Fruit fly (Drosophila melanogaster) whole organism, embryonic: ENCODE results near the gene ND-PDSW.

Source experiments
- Antp ChIP-seq: fragments of 200-800 bp; sonication (Bioruptor generic); optimal IDR thresholded peaks from 3 replicates; lab custom pipeline; 2016; ENCODE audit warnings: missing biosample characterization, missing genetic modification characterization
- B-H2 ChIP-seq: fragments of 200-800 bp; sonication (Bioruptor generic); optimal IDR thresholded peaks from 2 replicates; lab custom pipeline; 2018; ENCODE audit warnings: missing biosample characterization, mild to moderate bottlenecking, missing genetic modification characterization
- CG12104 ChIP-seq: fragments of 200-800 bp; sonication (Bioruptor generic); optimal IDR thresholded peaks from 3 replicates; lab custom pipeline; 2016; ENCODE audit warnings: missing biosample characterization, missing genetic modification characterization
- CG12155 ChIP-seq: fragments of 200-800 bp; sonication (Bioruptor generic); optimal IDR thresholded peaks from 3 replicates; lab custom pipeline; 2016; ENCODE audit warnings: missing biosample characterization, missing genetic modification characterization
- CG12299 ChIP-seq: fragments of 200-800 bp; sonication (Bioruptor generic); optimal IDR thresholded peaks from 2 replicates; lab custom pipeline; 2018; ENCODE audit warnings: missing biosample characterization, mild to moderate bottlenecking, missing genetic modification characterization
- CG13123 ChIP-seq: fragments of 200-800 bp; sonication (Bioruptor generic); optimal IDR thresholded peaks from 2 replicates; lab custom pipeline; 2016; ENCODE audit warnings: missing biosample characterization, missing genetic modification characterization
- CG13296 ChIP-seq: fragments of 200-800 bp; sonication (Bioruptor generic); optimal IDR thresholded peaks from 3 replicates; lab custom pipeline; 2018; ENCODE audit warnings: missing biosample characterization, mild to moderate bottlenecking, missing genetic modification characterization
- CG15514 ChIP-seq: fragments of 200-800 bp; sonication (Bioruptor generic); optimal IDR thresholded peaks from 3 replicates; lab custom pipeline; 2017; ENCODE audit warnings: missing biosample characterization, missing genetic modification characterization, mild to moderate bottlenecking, moderate library complexity, missing genetic modification reagents
- CG16813 ChIP-seq: fragments of 200-800 bp; sonication (Bioruptor generic); IDR thresholded peaks from 3 replicates; pipeline ENCODE4 v1.3.6; 2022; ENCODE audit warnings: missing biosample characterization, missing genetic modification characterization; ENCODE audit not compliant: partially characterized antibody
- CG18619 ChIP-seq: fragments of 200-800 bp; sonication (Bioruptor generic); optimal IDR thresholded peaks from 3 replicates; lab custom pipeline; 2017; ENCODE audit warnings: missing biosample characterization, mild to moderate bottlenecking, missing genetic modification characterization
- CG18764 ChIP-seq: fragments of 200-800 bp; sonication (Bioruptor generic); optimal IDR thresholded peaks from 3 replicates; lab custom pipeline; 2016; ENCODE audit warnings: missing biosample characterization, missing genetic modification characterization
- CG2116 ChIP-seq: fragments of 200-800 bp; sonication (Bioruptor generic); optimal IDR thresholded peaks from 3 replicates; lab custom pipeline; 2018; ENCODE audit warnings: missing biosample characterization, mild to moderate bottlenecking, missing genetic modification characterization
- CG31441 ChIP-seq: fragments of 200-800 bp; sonication (Bioruptor generic); IDR thresholded peaks from 2 replicates; pipeline ENCODE4 v1.3.6; 2022; ENCODE audit warnings: missing biosample characterization, missing genetic modification characterization
- CG3407 ChIP-seq: fragments of 200-800 bp; sonication (Bioruptor generic); optimal IDR thresholded peaks from 2 replicates; lab custom pipeline; 2018; ENCODE audit warnings: missing biosample characterization, mild to moderate bottlenecking, missing genetic modification characterization
- CG34422 ChIP-seq: fragments of 200-800 bp; sonication (Bioruptor generic); IDR thresholded peaks from 3 replicates; pipeline ENCODE4 v1.3.6; 2022; ENCODE audit warnings: missing biosample characterization, missing genetic modification characterization
- CG43689 ChIP-seq: fragments of 200-800 bp; sonication (Bioruptor generic); IDR thresholded peaks from 2 replicates; pipeline ENCODE4 v1.3.6; 2022; ENCODE audit warnings: missing biosample characterization, missing genetic modification characterization
- CG4424 ChIP-seq: fragments of 200-800 bp; sonication (Bioruptor generic); optimal IDR thresholded peaks from 3 replicates; lab custom pipeline; 2016; ENCODE audit warnings: missing biosample characterization, missing genetic modification characterization
- CG6689 ChIP-seq: fragments of 200-800 bp; sonication (Bioruptor generic); IDR thresholded peaks from 2 replicates; pipeline ENCODE4 v1.3.6; 2022; ENCODE audit warnings: missing biosample characterization, missing genetic modification characterization
- CG6813 ChIP-seq: fragments of 200-800 bp; sonication (Bioruptor generic); optimal IDR thresholded peaks from 2 replicates; lab custom pipeline; 2017; ENCODE audit warnings: missing biosample characterization, missing genetic modification characterization, mild to moderate bottlenecking, moderate library complexity, missing genetic modification reagents
- CG8388 ChIP-seq: fragments of 200-800 bp; sonication (Bioruptor generic); optimal IDR thresholded peaks from 2 replicates; lab custom pipeline; 2019; ENCODE audit warnings: missing biosample characterization, mild to moderate bottlenecking, missing genetic modification characterization, moderate library complexity
- CG8924 ChIP-seq: fragments of 200-800 bp; optimal IDR thresholded peaks from 3 replicates; lab custom pipeline; 2019; ENCODE audit warnings: missing biosample characterization, mild to moderate bottlenecking, missing genetic modification characterization, moderate library complexity
- CG9437 ChIP-seq: fragments of 200-800 bp; sonication (Bioruptor generic); optimal IDR thresholded peaks from 2 replicates; lab custom pipeline; 2018; ENCODE audit warnings: missing biosample characterization, mild to moderate bottlenecking, missing genetic modification characterization
- CG9609 ChIP-seq: fragments of 200-800 bp; sonication (Bioruptor generic); optimal IDR thresholded peaks from 3 replicates; lab custom pipeline; 2016; ENCODE audit warnings: missing biosample characterization, missing genetic modification characterization
- CG9817 ChIP-seq: fragments of 200-800 bp; sonication (Bioruptor generic); optimal IDR thresholded peaks from 2 replicates; lab custom pipeline; 2018; ENCODE audit warnings: missing biosample characterization, mild to moderate bottlenecking, missing genetic modification characterization, moderate library complexity
- Dfd ChIP-seq, 2 experiments: fragments of >200 bp; optimal IDR thresholded peaks; 2 replicates each; lab custom pipeline; 2017; ENCODE audit warnings: missing biosample characterization in 2 of 2, missing genetic modification characterization in 2 of 2
- Doc3 ChIP-seq: fragments of 200-800 bp; sonication (Bioruptor generic); IDR thresholded peaks from 3 replicates; pipeline ENCODE4 v1.3.6; 2022; ENCODE audit warnings: missing biosample characterization, missing genetic modification characterization; ENCODE audit not compliant: partially characterized antibody
- Elba2 ChIP-seq: fragments of 200-800 bp; sonication (Bioruptor generic); optimal IDR thresholded peaks from 3 replicates; lab custom pipeline; 2016; ENCODE audit warnings: missing biosample characterization, missing genetic modification characterization
- Fer2 ChIP-seq: fragments of 200-800 bp; sonication (Bioruptor generic); optimal IDR thresholded peaks from 2 replicates; lab custom pipeline; 2018; ENCODE audit warnings: missing biosample characterization, mild to moderate bottlenecking, missing genetic modification characterization, moderate library complexity
- Fer3 ChIP-seq: fragments of 200-800 bp; sonication (Bioruptor generic); optimal IDR thresholded peaks from 2 replicates; lab custom pipeline; 2018; ENCODE audit warnings: missing biosample characterization, mild to moderate bottlenecking, missing genetic modification characterization, moderate library complexity
- Gug ChIP-seq: fragments of 200-800 bp; sonication (Bioruptor generic); IDR thresholded peaks from 4 replicates; pipeline ENCODE4 v1.3.6; 2022; ENCODE audit warnings: missing biosample characterization, missing genetic modification characterization
- HmgD ChIP-seq: fragments of 200-800 bp; sonication (Bioruptor generic); optimal IDR thresholded peaks from 3 replicates; lab custom pipeline; 2016; ENCODE audit warnings: missing biosample characterization, missing genetic modification characterization
- Hmr ChIP-seq: fragments of 200-800 bp; sonication (Bioruptor generic); optimal IDR thresholded peaks from 3 replicates; lab custom pipeline; 2017; ENCODE audit warnings: mild to moderate bottlenecking, missing biosample characterization, missing genetic modification reagents, missing genetic modification characterization
- Hr78 ChIP-seq, 2 experiments: fragments of 200-800 bp in 1 of 2; fragments of >200 bp in 1 of 2; sonication (Bioruptor generic) in 1 of 2; optimal IDR thresholded peaks; 2 replicates each; lab custom pipeline; 2017 to 2019; ENCODE audit warnings: missing biosample characterization in 2 of 2, missing genetic modification characterization in 2 of 2, mild to moderate bottlenecking in 1 of 2, moderate library complexity in 1 of 2
- NC2β ChIP-seq: fragments of 200-800 bp; sonication (Bioruptor generic); optimal IDR thresholded peaks from 2 replicates; lab custom pipeline; 2016; ENCODE audit warnings: missing biosample characterization, missing genetic modification characterization
- Sox100B ChIP-seq: fragments of 200-800 bp; sonication (Bioruptor generic); optimal IDR thresholded peaks from 3 replicates; lab custom pipeline; 2018; ENCODE audit warnings: missing biosample characterization, mild to moderate bottlenecking, missing genetic modification characterization
- YL-1 ChIP-seq: fragments of 200-800 bp; sonication (Bioruptor generic); optimal IDR thresholded peaks from 3 replicates; lab custom pipeline; 2017; ENCODE audit warnings: missing biosample characterization, mild to moderate bottlenecking, missing genetic modification characterization
- amos ChIP-seq: fragments of 200-800 bp; sonication (Bioruptor generic); IDR thresholded peaks from 2 replicates; pipeline ENCODE4 v1.3.6; 2022; ENCODE audit warnings: missing biosample characterization, missing genetic modification characterization; ENCODE audit not compliant: partially characterized antibody
- ase ChIP-seq: fragments of 200-800 bp; sonication (Bioruptor generic); IDR thresholded peaks from 3 replicates; pipeline ENCODE4 v1.3.6; 2022; ENCODE audit warnings: missing biosample characterization, missing genetic modification characterization
- ato ChIP-seq: fragments of 200-800 bp; sonication (Bioruptor generic); IDR thresholded peaks from 2 replicates; pipeline ENCODE4 v1.3.6; 2022; ENCODE audit warnings: missing biosample characterization, missing genetic modification characterization; ENCODE audit not compliant: partially characterized antibody
- dmrt99B ChIP-seq: fragments of 200-800 bp; sonication (Bioruptor generic); optimal IDR thresholded peaks from 2 replicates; lab custom pipeline; 2018; ENCODE audit warnings: missing biosample characterization, mild to moderate bottlenecking, missing genetic modification characterization, moderate library complexity
- eyg ChIP-seq: fragments of 200-800 bp; sonication (Bioruptor generic); optimal IDR thresholded peaks from 3 replicates; lab custom pipeline; 2016; ENCODE audit warnings: missing biosample characterization, missing genetic modification characterization
- fu2 ChIP-seq: fragments of 200-800 bp; sonication (Bioruptor generic); optimal IDR thresholded peaks from 2 replicates; lab custom pipeline; 2016; ENCODE audit warnings: missing biosample characterization, missing genetic modification characterization
- gsb ChIP-seq: fragments of 200-800 bp; sonication (Bioruptor generic); IDR thresholded peaks from 2 replicates; pipeline ENCODE4 v1.3.6; 2022; ENCODE audit warnings: missing biosample characterization, missing genetic modification characterization
- ham ChIP-seq: fragments of 200-800 bp; sonication (Bioruptor generic); IDR thresholded peaks from 2 replicates; pipeline ENCODE4 v1.3.6; 2022; ENCODE audit warnings: missing biosample characterization, missing genetic modification characterization
- odd ChIP-seq: fragments of 200-800 bp; sonication (Bioruptor generic); optimal IDR thresholded peaks from 2 replicates; lab custom pipeline; 2017; ENCODE audit warnings: missing biosample characterization, mild to moderate bottlenecking, missing genetic modification characterization
- pfk ChIP-seq: fragments of 200-800 bp; sonication (Bioruptor generic); optimal IDR thresholded peaks from 2 replicates; lab custom pipeline; 2018; ENCODE audit warnings: missing biosample characterization, mild to moderate bottlenecking, missing genetic modification characterization, moderate library complexity
- pnt ChIP-seq: fragments of 200-800 bp; sonication (Bioruptor generic); optimal IDR thresholded peaks from 3 replicates; lab custom pipeline; 2016; ENCODE audit warnings: missing biosample characterization, missing genetic modification characterization
- prd ChIP-seq, 3 experiments: fragments of >200 bp in 2 of 3; fragments of 200-800 bp in 1 of 3; sonication (Bioruptor generic) in 1 of 3; optimal IDR thresholded peaks in 2 of 3; IDR thresholded peaks in 1 of 3; 2 replicates in 2 of 3; 3 replicates in 1 of 3; pipeline versions ENCODE4 v1.3.6 to Lab custom; 2017 to 2022; ENCODE audit warnings: missing biosample characterization in 1 of 3, missing genetic modification characterization in 1 of 3
- shn ChIP-seq: fragments of 200-800 bp; sonication (Bioruptor generic); optimal IDR thresholded peaks from 3 replicates; lab custom pipeline; 2016; ENCODE audit warnings: missing biosample characterization, missing genetic modification characterization
- sob ChIP-seq: fragments of 200-800 bp; sonication (Bioruptor generic); IDR thresholded peaks from 2 replicates; pipeline ENCODE4 v1.3.6; 2022; ENCODE audit warnings: missing biosample characterization, missing genetic modification characterization

Gene ND-PDSW

dm6 chr2L:3440322-3440721 is 25.6 kb upstream of the ND-PDSW start (continued):
- TF ChIP-seq ato (GFP tag; lab: Robert Waterston, UW) (no peak), YL-1 (no peak), CG15514 (GFP tag; lab: Kevin White, UChicago) (peak; percentile 48), CG34422 (peak; percentile 83; the same call in 2 of the 3 replicates), shn (GFP tag; lab: Kevin White, UChicago) (peak; percentile 24), Doc3 (GFP tag; lab: Robert Waterston, UW) (no peak), Hr78 (GFP tag; optimal IDR thresholded peaks at IDR 0.05; lab: Kevin White, UChicago) (no peak), Fer2 (tag; lab: Kevin White, UChicago) (peak; percentile 3), pfk (GFP tag; lab: Kevin White, UChicago) (no peak), CG12104 (GFP tag; lab: Kevin White, UChicago) (no peak), fu2 (peak; percentile 34), CG31441 (GFP tag; lab: Robert Waterston, UW) (peak; percentile 74), CG9437 (GFP tag; lab: Kevin White, UChicago) (peak; percentile 21), CG4424 (GFP tag; lab: Kevin White, UChicago) (peak; percentile 65), Gug (GFP tag; lab: Robert Waterston, UW) (peak; percentile 49; the same call in 2 of the 4 replicates), Fer3 (tag; lab: Kevin White, UChicago) (peak; percentile 59), amos (GFP tag; lab: Robert Waterston, UW) (no peak), prd (optimal IDR thresholded peaks at IDR 0.05; lab: Kevin White, UChicago) (no peak), prd (GFP tag; IDR thresholded peaks at IDR 0.05; lab: Robert Waterston, UW) (peak; percentile 82), gsb (GFP tag; lab: Robert Waterston, UW) (peak; percentile 34; the same call in 1 of the 2 replicates), eyg (GFP tag; lab: Kevin White, UChicago) (peak; percentile 4), CG43689 (GFP tag; lab: Robert Waterston, UW) (peak; percentile 34; the same call in 1 of the 2 replicates), odd (GFP tag; lab: Kevin White, UChicago) (no peak), Dfd (GFP tag; optimal IDR thresholded peaks at IDR 0.05; lab: Kevin White, UChicago) (no peak), Elba2 (GFP tag; lab: Kevin White, UChicago) (no peak), sob (GFP tag; lab: Robert Waterston, UW) (peak; percentile 79), CG6813 (peak; percentile 61), CG16813 (GFP tag; lab: Robert Waterston, UW) (no peak), HmgD (GFP tag; lab: Kevin White, UChicago) (no peak), CG13123 (GFP tag; lab: Kevin White, UChicago) (no peak), ase (peak; percentile 81), B-H2 (GFP tag; lab: Kevin White, UChicago) (no peak), CG8388 (GFP tag; lab: Kevin White, UChicago) (peak; percentile 22), CG18764 (GFP tag; lab: Kevin White, UChicago) (peak; percentile 49), CG9609 (GFP tag; lab: Kevin White, UChicago) (peak; percentile 69), CG8924 (peak; percentile 55), CG9817 (tag; lab: Kevin White, UChicago) (no peak), CG13296 (GFP tag; lab: Kevin White, UChicago) (peak; percentile 7), CG3407 (GFP tag; lab: Kevin White, UChicago) (peak; percentile 62), CG6689 (GFP tag; lab: Robert Waterston, UW) (peak; percentile 73), Antp (GFP tag; lab: Kevin White, UChicago) (no peak), CG12155 (peak; percentile 13), NC2β (peak; percentile 40), ham (GFP tag; lab: Robert Waterston, UW) (no peak), pnt (GFP tag; lab: Kevin White, UChicago) (peak; percentile 29), CG12299 (tag; lab: Kevin White, UChicago) (no peak), Hmr (GFP tag; lab: Kevin White, UChicago) (peak; percentile 68), CG18619 (GFP tag; lab: Kevin White, UChicago) (peak; percentile 8), Sox100B (GFP tag; lab: Kevin White, UChicago) (peak; percentile 48), dmrt99B (tag; lab: Kevin White, UChicago) (peak; percentile 85), CG2116 (no peak)
